Worm (Caenorhabditis elegans) whole organism, L3 larva: ENCODE results near the gene R06B9.5.

ENCODE experiments used
- R02D3.7 ChIP-seq: fragments of 150-350 bp; optimal IDR thresholded peaks from 2 replicates; lab custom pipeline; 2014; ENCODE audit warnings: missing biosample characterization, missing genetic modification characterization
- ZK546.5 ChIP-seq: sonication (generic microtip); optimal IDR thresholded peaks from 2 replicates; lab custom pipeline; 2017; ENCODE audit warnings: missing biosample characterization, missing genetic modification characterization
- aly-2 ChIP-seq: fragments of 150-350 bp; optimal IDR thresholded peaks from 2 replicates; lab custom pipeline; 2014; ENCODE audit warnings: missing biosample characterization, missing genetic modification characterization
- ceh-16 ChIP-seq: sonication (generic microtip); optimal IDR thresholded peaks from 2 replicates; lab custom pipeline; 2017; ENCODE audit warnings: missing biosample characterization, missing genetic modification characterization
- ceh-28 ChIP-seq: fragments of 150-350 bp; optimal IDR thresholded peaks from 2 replicates; lab custom pipeline; 2014; ENCODE audit warnings: missing biosample characterization, missing genetic modification reagents, missing genetic modification characterization
- ceh-9 ChIP-seq: sonication (generic microtip); optimal IDR thresholded peaks from 2 replicates; lab custom pipeline; 2018; ENCODE audit warnings: missing biosample characterization, missing genetic modification characterization
- daf-12 ChIP-seq: fragments of 150-350 bp; optimal IDR thresholded peaks from 2 replicates; lab custom pipeline; 2014; ENCODE audit warnings: missing biosample characterization, missing genetic modification reagents, missing genetic modification characterization
- egl-27 ChIP-seq: sonication (generic microtip); optimal IDR thresholded peaks from 4 replicates; lab custom pipeline; 2017; ENCODE audit warnings: missing biosample characterization, missing genetic modification reagents, missing genetic modification characterization
- egl-5 ChIP-seq: fragments of 150-350 bp; optimal IDR thresholded peaks from 2 replicates; lab custom pipeline; 2017; ENCODE audit warnings: missing biosample characterization, missing genetic modification reagents, missing genetic modification characterization, inconsistent platforms
- elt-1 ChIP-seq: fragments of 150-350 bp; optimal IDR thresholded peaks from 2 replicates; lab custom pipeline; 2014; ENCODE audit warnings: missing biosample characterization, missing genetic modification characterization
- elt-2 ChIP-seq: sonication (generic microtip); optimal IDR thresholded peaks from 2 replicates; lab custom pipeline; 2016; ENCODE audit warnings: missing genetic modification reagents, mild to moderate bottlenecking, missing genetic modification characterization, missing compliant biosample characterization
- fkh-10 ChIP-seq: sonication (generic microtip); optimal IDR thresholded peaks from 2 replicates; lab custom pipeline; 2017; ENCODE audit warnings: missing biosample characterization, missing genetic modification reagents, missing genetic modification characterization
- fkh-2 ChIP-seq: fragments of 150-350 bp; optimal IDR thresholded peaks from 2 replicates; lab custom pipeline; 2014; ENCODE audit warnings: missing biosample characterization, missing genetic modification reagents, missing genetic modification characterization
- hmg-11 ChIP-seq: sonication (generic microtip); optimal IDR thresholded peaks from 2 replicates; lab custom pipeline; 2016; ENCODE audit warnings: missing genetic modification characterization, missing compliant biosample characterization
- lin-39 ChIP-seq: fragments of 150-350 bp; optimal IDR thresholded peaks from 2 replicates; lab custom pipeline; 2018; ENCODE audit warnings: missing biosample characterization, missing genetic modification reagents, missing genetic modification characterization
- lsy-12 ChIP-seq: sonication (generic microtip); optimal IDR thresholded peaks from 2 replicates; lab custom pipeline; 2016; ENCODE audit warnings: mild to moderate bottlenecking, missing genetic modification characterization, missing compliant biosample characterization
- mdl-1 ChIP-seq: fragments of 150-350 bp; optimal IDR thresholded peaks from 2 replicates; lab custom pipeline; 2014; ENCODE audit warnings: missing biosample characterization, missing genetic modification characterization
- mml-1 ChIP-seq: fragments of 150-350 bp; sonication (generic microtip); optimal IDR thresholded peaks from 3 replicates; lab custom pipeline; 2014; ENCODE audit warnings: missing biosample characterization, missing genetic modification characterization
- nfya-1 ChIP-seq: sonication (generic microtip); optimal IDR thresholded peaks from 2 replicates; lab custom pipeline; 2017; ENCODE audit warnings: missing genetic modification characterization, mild to moderate bottlenecking, missing compliant biosample characterization, antibody characterized with exemption, moderate library complexity; ENCODE audit not compliant: insufficient read depth
- nhr-11 ChIP-seq: fragments of 150-350 bp; optimal IDR thresholded peaks from 2 replicates; lab custom pipeline; 2014; ENCODE audit warnings: missing biosample characterization, missing genetic modification characterization
- nhr-12 ChIP-seq: fragments of 150-350 bp; optimal IDR thresholded peaks from 2 replicates; lab custom pipeline; 2014; ENCODE audit warnings: missing biosample characterization, missing genetic modification characterization
- nhr-23 ChIP-seq: fragments of 150-350 bp; optimal IDR thresholded peaks from 2 replicates; lab custom pipeline; 2014; ENCODE audit warnings: missing biosample characterization, missing genetic modification reagents, missing genetic modification characterization
- nhr-237 ChIP-seq: fragments of 150-350 bp; optimal IDR thresholded peaks from 2 replicates; lab custom pipeline; 2014; ENCODE audit warnings: missing biosample characterization, missing genetic modification characterization
- nhr-25 ChIP-seq: sonication (generic microtip); optimal IDR thresholded peaks from 2 replicates; lab custom pipeline; 2017; ENCODE audit warnings: missing biosample characterization, missing genetic modification characterization
- nhr-28 ChIP-seq: fragments of 150-350 bp; optimal IDR thresholded peaks from 2 replicates; lab custom pipeline; 2014; ENCODE audit warnings: missing biosample characterization, missing genetic modification characterization
- nhr-67 ChIP-seq: fragments of 150-350 bp; optimal IDR thresholded peaks from 2 replicates; lab custom pipeline; 2014; ENCODE audit warnings: missing biosample characterization, missing genetic modification characterization
- nhr-76 ChIP-seq: fragments of 150-350 bp; sonication (generic microtip); optimal IDR thresholded peaks from 5 replicates; lab custom pipeline; 2014; ENCODE audit warnings: missing biosample characterization, missing genetic modification characterization
- pha-4 ChIP-seq: fragments of 150-350 bp; optimal IDR thresholded peaks from 2 replicates; lab custom pipeline; 2014; ENCODE audit warnings: missing biosample characterization, missing genetic modification reagents, missing genetic modification characterization
- pqm-1 ChIP-seq: fragments of 150-350 bp; optimal IDR thresholded peaks from 2 replicates; lab custom pipeline; 2017; ENCODE audit warnings: missing biosample characterization, missing genetic modification characterization, inconsistent platforms
- sea-2 ChIP-seq: fragments of 150-350 bp; sonication (generic microtip); optimal IDR thresholded peaks from 4 replicates; lab custom pipeline; 2014; ENCODE audit warnings: missing biosample characterization, missing genetic modification reagents, missing genetic modification characterization
- skn-1 ChIP-seq: fragments of 150-350 bp; optimal IDR thresholded peaks from 2 replicates; lab custom pipeline; 2014; ENCODE audit warnings: missing biosample characterization, missing genetic modification characterization
- tbx-2 ChIP-seq: sonication (generic microtip); optimal IDR thresholded peaks from 2 replicates; lab custom pipeline; 2016; ENCODE audit warnings: mild to moderate bottlenecking, missing genetic modification characterization, missing compliant biosample characterization
- unc-62 ChIP-seq: fragments of 150-350 bp; sonication (generic microtip); optimal IDR thresholded peaks from 4 replicates; lab custom pipeline; 2014; ENCODE audit warnings: missing biosample characterization, missing genetic modification reagents, missing genetic modification characterization
- zag-1 ChIP-seq: fragments of 150-350 bp; optimal IDR thresholded peaks from 2 replicates; lab custom pipeline; 2014; ENCODE audit warnings: missing biosample characterization, missing genetic modification characterization

The R06B9.5 gene

DNA sequence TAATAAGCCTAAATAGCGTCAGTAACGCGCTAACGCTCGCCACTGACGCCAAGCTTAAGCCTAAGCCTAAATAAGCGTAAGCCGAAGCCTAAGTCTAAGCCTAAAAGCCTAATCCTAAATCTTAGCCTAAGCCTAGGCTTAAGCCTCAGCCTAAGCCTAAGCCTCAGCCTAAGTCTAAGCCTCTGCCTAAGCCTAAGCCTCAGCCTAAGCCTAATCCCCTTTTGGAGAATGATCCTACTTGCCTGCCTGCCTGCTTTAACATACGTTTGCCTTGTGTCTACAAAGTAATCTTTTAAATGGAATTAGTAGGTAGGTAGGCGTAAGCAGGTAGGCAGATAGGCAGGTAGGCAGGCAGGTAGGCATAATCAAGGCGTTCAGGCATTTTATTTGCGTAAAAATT lies 20.8 kb upstream of the R06B9.5 start:
- no peak for TF ChIP-seq nhr-67 (tag; lab: Kevin White, UChicago)
- no peak for TF ChIP-seq nhr-25 (tag; lab: Kevin White, UChicago)
- no peak for TF ChIP-seq nhr-12
- TF ChIP-seq egl-5 (tag; lab: Kevin White, UChicago), result no peak
- no peak for TF ChIP-seq nfya-1 (tag; lab: Kevin White, UChicago)
- no peak for TF ChIP-seq lsy-12 (tag; lab: Kevin White, UChicago)
- no peak for TF ChIP-seq fkh-10

- peak; percentile 26 for TF ChIP-seq pha-4
- TF ChIP-seq elt-2, result peak; percentile 75
- TF ChIP-seq ceh-9 (tag; lab: Kevin White, UChicago), result no peak
- peak; percentile 63 for TF ChIP-seq pqm-1 (tag; lab: Kevin White, UChicago)
Measured at ce11 chrII:13715733-13716132, 20.4 kb upstream of the R06B9.5 start, which contains the start of gene zipt-2.3. zipt-2.3 (minus strand) TSS chrII:13715879.

ce11 chrII:13717393-13718367 lies 18.4 kb upstream of the R06B9.5 start:
- TF ChIP-seq ceh-28 (tag; lab: Kevin White, UChicago), result peak; percentile 95
- TF ChIP-seq R02D3.7, result no peak
- TF ChIP-seq, all 47 proteins: peak for 1

DNA sequence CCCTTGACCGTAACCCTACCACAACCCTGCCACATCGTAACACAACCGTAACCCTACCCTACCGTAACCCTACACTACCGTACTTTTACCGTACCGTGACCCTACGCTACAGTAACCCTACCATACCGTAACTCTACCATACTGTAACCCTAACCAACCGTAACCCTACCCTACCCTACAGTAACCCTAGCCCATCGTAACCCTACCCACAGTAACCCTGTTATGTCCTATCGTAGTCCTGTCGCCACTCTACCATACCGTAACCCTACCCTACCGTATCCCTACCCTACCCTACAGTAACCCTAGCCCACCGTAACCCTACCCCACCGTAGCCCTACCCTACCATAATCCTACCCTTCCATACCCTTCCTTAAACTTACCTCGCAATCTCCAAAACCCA lies 15.5 kb upstream of the R06B9.5 start:
- no peak for TF ChIP-seq nhr-237 (tag; lab: Kevin White, UChicago)
- TF ChIP-seq nhr-11, result no peak
- TF ChIP-seq skn-1 (tag; lab: Kevin White, UChicago), result no peak
- no peak for TF ChIP-seq nhr-28
- no peak for TF ChIP-seq ceh-9 (tag; lab: Kevin White, UChicago)
- TF ChIP-seq ceh-16, result no peak
- no peak for TF ChIP-seq ceh-28 (tag; lab: Kevin White, UChicago)
- no peak for TF ChIP-seq elt-2
- TF ChIP-seq ZK546.5 (tag; lab: Kevin White, UChicago), result no peak
- TF ChIP-seq fkh-2 (tag; lab: Kevin White, UChicago), result no peak

ce11 chrII:13721218-13721617 lies 14.9 kb upstream of the R06B9.5 start, which contains the start of gene sre-46:
sre-46 (minus strand) TSS chrII:13721318.
- no peak for TF ChIP-seq nhr-76 (tag; lab: Kevin White, UChicago)
- TF ChIP-seq egl-27 (tag; lab: Kevin White, UChicago), result no peak
- no peak for TF ChIP-seq aly-2
- TF ChIP-seq daf-12 (tag; lab: Kevin White, UChicago), result no peak
- TF ChIP-seq nhr-23 (tag; lab: Kevin White, UChicago), result no peak
- TF ChIP-seq pqm-1 (tag; lab: Kevin White, UChicago), result no peak
- no peak for TF ChIP-seq elt-1

DNA sequence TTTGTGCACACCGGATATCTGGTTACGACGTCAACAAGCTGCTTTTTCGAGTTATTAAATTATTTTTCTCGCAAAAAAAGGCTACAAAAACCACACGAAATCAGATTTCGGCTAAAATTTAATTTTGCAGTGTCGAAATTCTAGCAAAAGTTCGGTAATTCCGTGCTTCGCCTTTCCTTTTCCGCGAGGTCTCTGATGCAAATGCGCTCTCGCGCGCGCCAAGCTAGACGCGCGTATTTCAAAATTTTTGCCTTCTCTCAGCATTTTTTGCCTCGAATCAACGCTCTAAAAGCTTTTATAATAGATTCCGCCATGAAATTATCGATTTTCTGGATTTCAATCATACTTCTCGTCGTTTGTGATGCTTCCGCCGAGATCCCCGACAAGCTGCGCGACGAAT lies 13.4 kb upstream of the R06B9.5 start, which contains the start of gene Y54G9A.5:
Gene Y54G9A.5, plus strand, starts transcription at position 245 of the 400 bp plus-strand sequence.
- TF ChIP-seq ceh-28 (tag; lab: Kevin White, UChicago), result no peak
- TF ChIP-seq lin-39 (tag; lab: Kevin White, UChicago), result no peak
- no peak for TF ChIP-seq tbx-2 (tag; lab: Kevin White, UChicago)
- TF ChIP-seq nfya-1 (tag; lab: Kevin White, UChicago), result no peak

DNA sequence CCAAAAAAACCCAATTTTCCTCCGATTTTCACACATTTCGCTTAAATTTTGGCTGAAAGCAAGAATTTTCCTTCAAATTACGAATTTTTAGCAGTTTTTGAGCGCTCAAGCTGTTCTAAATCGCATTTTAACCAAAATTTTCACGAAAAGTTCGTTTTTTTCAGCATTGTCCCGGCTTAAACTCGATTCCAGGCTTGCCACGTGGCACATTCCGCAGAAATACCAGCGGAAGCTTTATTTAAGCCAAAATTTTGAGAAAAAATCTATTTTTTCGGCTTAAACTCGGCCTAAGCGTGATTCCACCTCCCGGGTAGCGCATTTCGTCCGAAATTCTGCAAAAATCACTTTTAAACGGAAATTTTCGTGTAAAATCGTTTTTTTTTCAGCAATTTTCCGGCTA lies 12.4 kb upstream of the R06B9.5 start:
- no peak for TF ChIP-seq mml-1 (tag; lab: Kevin White, UChicago)
- no peak for TF ChIP-seq ceh-28 (tag; lab: Kevin White, UChicago)
- TF ChIP-seq zag-1, result no peak
- no peak for TF ChIP-seq pha-4
- TF ChIP-seq fkh-2 (tag; lab: Kevin White, UChicago), result no peak
- no peak for TF ChIP-seq hmg-11 (tag; lab: Kevin White, UChicago)
- no peak for TF ChIP-seq sea-2 (GFP tag; lab: Kevin White, UChicago)
- no peak for TF ChIP-seq unc-62 (GFP tag; lab: Kevin White, UChicago)
- no peak for TF ChIP-seq mdl-1 (tag; lab: Kevin White, UChicago)
- no peak for TF ChIP-seq egl-27 (tag; lab: Kevin White, UChicago)
